Worm (Caenorhabditis elegans): ENCODE measurements around the gene R74.7.

Gene R74.7

DNA sequence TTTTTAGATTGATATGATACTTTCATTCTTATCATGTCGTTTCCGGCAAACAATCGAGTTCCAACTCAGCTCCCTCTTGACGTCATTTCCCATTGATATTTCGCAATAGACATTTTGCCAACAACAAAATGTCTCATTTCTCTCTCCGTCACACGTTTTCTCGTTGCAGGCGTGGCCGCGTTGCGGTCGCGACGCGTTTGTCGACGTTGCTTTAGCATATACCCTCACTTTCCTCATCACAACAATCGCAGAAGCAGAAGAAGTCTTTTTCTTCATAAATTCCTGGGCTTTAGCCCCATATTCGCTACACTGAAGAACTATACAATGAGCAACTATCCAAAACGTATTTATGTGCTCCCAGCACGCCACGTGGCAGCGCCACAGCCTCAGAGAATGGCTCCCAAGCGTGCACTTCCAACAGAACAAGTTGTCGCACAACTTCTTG is 10.5 kb upstream of the R74.7 start, which contains the start of gene xbp-1 (continued):
- TF ChIP-seq C08G9.2 (tag; optimal IDR thresholded peaks at IDR 0.05) (peak; percentile 11), unc-86 (tag; optimal IDR thresholded peaks at IDR 0.05) (no peak), ref-2 (tag; optimal IDR thresholded peaks at IDR 0.05) (peak; percentile 68), gmeb-2 (tag; optimal IDR thresholded peaks at IDR 0.05) (no peak), ceh-14 (tag; optimal IDR thresholded peaks at IDR 0.05) (peak; percentile 38), ceh-2 (tag; optimal IDR thresholded peaks at IDR 0.05) (no peak), dmd-4 (tag; optimal IDR thresholded peaks at IDR 0.05; ENCODE audit: borderline replicate concordance) (peak; percentile 41), rnt-1 (tag; optimal IDR thresholded peaks at IDR 0.05) (peak; percentile 76), sdc-2 (tag; optimal IDR thresholded peaks at IDR 0.05) (peak; percentile 2), ahr-1 (tag; optimal IDR thresholded peaks at IDR 0.05) (no peak), K02D7.2 (tag; optimal IDR thresholded peaks at IDR 0.05) (no peak), syd-9 (tag; optimal IDR thresholded peaks at IDR 0.05) (no peak), hlh-6 (tag; optimal IDR thresholded peaks at IDR 0.05) (no peak), pha-2 (tag; optimal IDR thresholded peaks at IDR 0.05) (no peak), unc-3 (GFP tag; conservative IDR thresholded peaks at IDR 0.05) (no peak), unc-3 (tag; optimal IDR thresholded peaks at IDR 0.05) (no peak), sox-2 (GFP tag; IDR thresholded peaks at IDR 0.05) (no peak; the same call in 1 of the 2 replicates), ets-4 (tag; optimal IDR thresholded peaks at IDR 0.05) (peak; percentile 38), F13H6.1 (tag; optimal IDR thresholded peaks at IDR 0.05) (no peak), ceh-22 (tag; optimal IDR thresholded peaks at IDR 0.05) (no peak), ceh-18 (tag; optimal IDR thresholded peaks at IDR 0.05) (peak; percentile 71), T23F11.4 (GFP tag; optimal IDR thresholded peaks at IDR 0.05) (no peak), pros-1 (tag; optimal IDR thresholded peaks at IDR 0.05) (no peak), pag-3 (tag; optimal IDR thresholded peaks at IDR 0.05; ENCODE audit: borderline replicate concordance) (no peak), hlh-13 (GFP tag; optimal IDR thresholded peaks at IDR 0.05) (no peak), unc-42 (tag; optimal IDR thresholded peaks at IDR 0.05) (peak; percentile 51)

DNA sequence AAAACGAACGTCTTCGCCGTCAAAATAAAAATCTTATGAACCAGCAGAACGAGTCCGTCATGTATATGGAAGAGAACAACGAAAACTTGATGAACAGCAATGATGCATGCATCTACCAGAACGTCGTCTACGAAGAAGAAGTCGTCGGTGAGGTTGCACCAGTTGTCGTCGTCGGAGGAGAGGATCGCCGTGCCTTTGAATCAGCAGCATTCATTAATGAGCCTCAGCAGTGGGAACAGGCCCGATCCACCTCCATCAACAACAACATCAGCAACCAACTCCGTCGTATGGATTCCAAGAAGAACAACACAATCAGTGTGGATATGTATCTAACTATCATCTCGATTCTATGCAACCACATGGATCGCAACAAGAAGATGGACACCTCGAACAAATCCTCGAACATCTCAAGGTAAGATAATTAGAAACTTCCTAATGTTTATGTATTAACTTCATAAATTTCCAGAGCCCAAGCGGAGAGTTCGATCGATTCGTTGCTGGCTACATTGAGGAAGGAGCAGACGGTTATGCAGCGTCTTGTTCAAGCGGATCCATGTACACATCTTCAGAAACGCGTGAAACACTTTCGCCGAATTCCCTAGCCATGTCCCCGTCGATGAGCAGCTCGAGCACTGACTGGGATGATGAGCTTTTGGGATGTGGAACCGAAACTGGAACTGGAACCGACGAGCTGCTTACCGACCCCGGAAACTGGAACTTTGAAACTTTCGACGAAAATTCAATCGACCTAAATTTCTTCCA is 9.7 kb upstream of the R74.7 start:
- TF ChIP-seq ztf-16 (tag; optimal IDR thresholded peaks at IDR 0.05) = no peak
- no peak for TF ChIP-seq npax-4 (tag; optimal IDR thresholded peaks at IDR 0.05)
- TF ChIP-seq C38D4.7 (GFP tag; optimal IDR thresholded peaks at IDR 0.05) = no peak
- TF ChIP-seq hlh-13 (GFP tag; optimal IDR thresholded peaks at IDR 0.05) = no peak
- no peak for TF ChIP-seq nhr-11 (tag; optimal IDR thresholded peaks at IDR 0.05)

- TF ChIP-seq ceh-45 (GFP tag; IDR thresholded peaks at IDR 0.05) (no peak), nfya-1 (tag; optimal IDR thresholded peaks at IDR 0.05) (no peak), unc-42 (tag; optimal IDR thresholded peaks at IDR 0.05) (no peak), ceh-18 (tag; optimal IDR thresholded peaks at IDR 0.05) (no peak), dve-1 (tag; optimal IDR thresholded peaks at IDR 0.05) (no peak), F13H6.1 (tag; optimal IDR thresholded peaks at IDR 0.05) (no peak), ceh-14 (tag; optimal IDR thresholded peaks at IDR 0.05) (no peak), C08G9.2 (tag; optimal IDR thresholded peaks at IDR 0.05) (no peak), ama-1 (optimal IDR thresholded peaks at IDR 0.05) (peak; percentile 82), ets-4 (tag; optimal IDR thresholded peaks at IDR 0.05) (no peak), hlh-8 (tag; optimal IDR thresholded peaks at IDR 0.05) (peak; percentile 94)
Observed at ce11 chrIII:4195306-4196008, 8.8 kb upstream of the R74.7 start.

Measured in whole organism, late embryonic.